Worm (Caenorhabditis elegans) whole organism, L3 larva: ENCODE data around the gene F57A8.7.
A peak's percentile ranks its signal among the peaks of the same experiment; 100 is the strongest.

Source experiments
- R02D3.7 ChIP-seq: fragments of 150-350 bp; optimal IDR thresholded peaks from 2 replicates; lab custom pipeline; 2014; ENCODE audit warnings: missing biosample characterization, missing genetic modification characterization
- ZK546.5 ChIP-seq: sonication (generic microtip); optimal IDR thresholded peaks from 2 replicates; lab custom pipeline; 2017; ENCODE audit warnings: missing biosample characterization, missing genetic modification characterization
- ama-1 ChIP-seq: fragments of 150-350 bp; optimal IDR thresholded peaks from 2 replicates; lab custom pipeline; 2018
- ceh-16 ChIP-seq: sonication (generic microtip); optimal IDR thresholded peaks from 2 replicates; lab custom pipeline; 2017; ENCODE audit warnings: missing biosample characterization, missing genetic modification characterization
- ceh-82 ChIP-seq: fragments of 150-350 bp; optimal IDR thresholded peaks from 2 replicates; lab custom pipeline; 2014; ENCODE audit warnings: missing biosample characterization, missing genetic modification characterization
- ceh-9 ChIP-seq: sonication (generic microtip); optimal IDR thresholded peaks from 2 replicates; lab custom pipeline; 2018; ENCODE audit warnings: missing biosample characterization, missing genetic modification characterization
- daf-12 ChIP-seq: fragments of 150-350 bp; optimal IDR thresholded peaks from 2 replicates; lab custom pipeline; 2014; ENCODE audit warnings: missing biosample characterization, missing genetic modification reagents, missing genetic modification characterization
- elt-1 ChIP-seq: fragments of 150-350 bp; optimal IDR thresholded peaks from 2 replicates; lab custom pipeline; 2014; ENCODE audit warnings: missing biosample characterization, missing genetic modification characterization
- elt-2 ChIP-seq: sonication (generic microtip); optimal IDR thresholded peaks from 2 replicates; lab custom pipeline; 2016; ENCODE audit warnings: missing genetic modification reagents, mild to moderate bottlenecking, missing genetic modification characterization, missing compliant biosample characterization
- elt-3 ChIP-seq, 3 experiments: fragments of 150-350 bp in 1 of 3; sonication (generic microtip) in 2 of 3; optimal IDR thresholded peaks; 2 replicates in 2 of 3; 4 replicates in 1 of 3; lab custom pipeline; 2014 to 2017; ENCODE audit warnings: missing biosample characterization in 3 of 3, missing genetic modification characterization in 3 of 3
- fkh-10 ChIP-seq: sonication (generic microtip); optimal IDR thresholded peaks from 2 replicates; lab custom pipeline; 2017; ENCODE audit warnings: missing biosample characterization, missing genetic modification reagents, missing genetic modification characterization
- fkh-2 ChIP-seq: fragments of 150-350 bp; optimal IDR thresholded peaks from 2 replicates; lab custom pipeline; 2014; ENCODE audit warnings: missing biosample characterization, missing genetic modification reagents, missing genetic modification characterization
- fos-1 ChIP-seq: fragments of 150-350 bp; optimal IDR thresholded peaks from 2 replicates; lab custom pipeline; 2014; ENCODE audit warnings: missing biosample characterization, missing genetic modification characterization
- jun-1 ChIP-seq: fragments of 150-350 bp; optimal IDR thresholded peaks from 2 replicates; lab custom pipeline; 2014; ENCODE audit warnings: missing biosample characterization, missing genetic modification reagents, missing genetic modification characterization
- lin-39 ChIP-seq: fragments of 150-350 bp; optimal IDR thresholded peaks from 2 replicates; lab custom pipeline; 2018; ENCODE audit warnings: missing biosample characterization, missing genetic modification reagents, missing genetic modification characterization
- lsy-12 ChIP-seq: sonication (generic microtip); optimal IDR thresholded peaks from 2 replicates; lab custom pipeline; 2016; ENCODE audit warnings: mild to moderate bottlenecking, missing genetic modification characterization, missing compliant biosample characterization
- mdl-1 ChIP-seq: fragments of 150-350 bp; optimal IDR thresholded peaks from 2 replicates; lab custom pipeline; 2014; ENCODE audit warnings: missing biosample characterization, missing genetic modification characterization
- mml-1 ChIP-seq: fragments of 150-350 bp; sonication (generic microtip); optimal IDR thresholded peaks from 3 replicates; lab custom pipeline; 2014; ENCODE audit warnings: missing biosample characterization, missing genetic modification characterization
- nfya-1 ChIP-seq: sonication (generic microtip); optimal IDR thresholded peaks from 2 replicates; lab custom pipeline; 2017; ENCODE audit warnings: missing genetic modification characterization, mild to moderate bottlenecking, missing compliant biosample characterization, antibody characterized with exemption, moderate library complexity; ENCODE audit not compliant: insufficient read depth
- nhr-12 ChIP-seq: fragments of 150-350 bp; optimal IDR thresholded peaks from 2 replicates; lab custom pipeline; 2014; ENCODE audit warnings: missing biosample characterization, missing genetic modification characterization
- nhr-28 ChIP-seq: fragments of 150-350 bp; optimal IDR thresholded peaks from 2 replicates; lab custom pipeline; 2014; ENCODE audit warnings: missing biosample characterization, missing genetic modification characterization
- nhr-43 ChIP-seq: sonication (generic microtip); optimal IDR thresholded peaks from 2 replicates; lab custom pipeline; 2016; ENCODE audit warnings: mild to moderate bottlenecking, missing genetic modification characterization, missing compliant biosample characterization; ENCODE audit not compliant: poor library complexity, severe bottlenecking
- nhr-67 ChIP-seq: fragments of 150-350 bp; optimal IDR thresholded peaks from 2 replicates; lab custom pipeline; 2014; ENCODE audit warnings: missing biosample characterization, missing genetic modification characterization
- nhr-77 ChIP-seq: fragments of 150-350 bp; optimal IDR thresholded peaks from 2 replicates; lab custom pipeline; 2014; ENCODE audit warnings: missing biosample characterization, missing genetic modification characterization
- pha-4 ChIP-seq: fragments of 150-350 bp; optimal IDR thresholded peaks from 2 replicates; lab custom pipeline; 2014; ENCODE audit warnings: missing biosample characterization, missing genetic modification reagents, missing genetic modification characterization
- pqm-1 ChIP-seq: fragments of 150-350 bp; optimal IDR thresholded peaks from 2 replicates; lab custom pipeline; 2017; ENCODE audit warnings: missing biosample characterization, missing genetic modification characterization, inconsistent platforms
- sea-2 ChIP-seq: fragments of 150-350 bp; sonication (generic microtip); optimal IDR thresholded peaks from 4 replicates; lab custom pipeline; 2014; ENCODE audit warnings: missing biosample characterization, missing genetic modification reagents, missing genetic modification characterization
- unc-39 ChIP-seq: sonication (generic microtip); optimal IDR thresholded peaks from 4 replicates; lab custom pipeline; 2017; ENCODE audit warnings: missing biosample characterization, missing genetic modification characterization
- unc-62 ChIP-seq: fragments of 150-350 bp; sonication (generic microtip); optimal IDR thresholded peaks from 4 replicates; lab custom pipeline; 2014; ENCODE audit warnings: missing biosample characterization, missing genetic modification reagents, missing genetic modification characterization
- zag-1 ChIP-seq: fragments of 150-350 bp; optimal IDR thresholded peaks from 2 replicates; lab custom pipeline; 2014; ENCODE audit warnings: missing biosample characterization, missing genetic modification characterization
- ztf-11 ChIP-seq: fragments of 150-350 bp; optimal IDR thresholded peaks from 2 replicates; lab custom pipeline; 2014; ENCODE audit warnings: missing biosample characterization, missing genetic modification characterization
- ztf-4 ChIP-seq: fragments of 150-350 bp; optimal IDR thresholded peaks from 2 replicates; lab custom pipeline; 2014; ENCODE audit warnings: missing biosample characterization, missing genetic modification characterization

F57A8.7 gene

ce11 chrV:10096932-10097331 is 21.4 kb downstream of the F57A8.7 start:
- TF ChIP-seq nfya-1 (tag; lab: Kevin White, UChicago) (peak; percentile 62), pha-4 (peak; percentile 12), ceh-16 (tag; lab: Kevin White, UChicago) (no peak), ztf-11 (no peak), mdl-1 (tag; lab: Kevin White, UChicago) (no peak), unc-62 (GFP tag; lab: Kevin White, UChicago) (no peak), pqm-1 (tag; lab: Kevin White, UChicago) (peak; percentile 60), lin-39 (tag; lab: Kevin White, UChicago) (no peak), nhr-67 (tag; lab: Kevin White, UChicago) (no peak), elt-2 (tag; lab: Kevin White, UChicago) (peak; percentile 92), zag-1 (tag; lab: Kevin White, UChicago) (no peak)

DNA sequence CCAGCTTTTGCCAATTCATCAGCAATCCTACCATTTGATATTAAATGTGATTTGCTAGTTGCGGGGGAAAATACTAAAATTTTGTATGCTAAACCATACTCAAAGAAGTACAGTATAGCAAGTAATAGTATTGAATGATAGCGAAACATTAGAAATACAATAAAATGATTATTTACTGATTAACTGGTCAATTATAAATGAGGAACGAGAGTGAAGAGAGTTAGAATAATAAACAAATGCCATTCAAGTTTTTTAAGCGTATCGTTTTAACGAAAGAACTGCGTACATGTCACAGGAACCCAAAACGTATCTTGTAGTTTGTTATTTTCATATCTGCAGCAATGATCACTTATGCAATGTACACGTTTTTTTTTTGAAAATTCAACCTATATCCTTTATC is 22.9 kb downstream of the F57A8.7 start, which contains the start of gene ugt-47:
Gene ugt-47, minus strand, starts transcription at position 169 of the 400 bp plus-strand sequence.
- TF ChIP-seq unc-39 (tag; lab: Kevin White, UChicago) = no peak
- peak; percentile 61 for TF ChIP-seq elt-2 (tag; lab: Kevin White, UChicago)
- TF ChIP-seq, all 47 proteins: peak for 1

DNA sequence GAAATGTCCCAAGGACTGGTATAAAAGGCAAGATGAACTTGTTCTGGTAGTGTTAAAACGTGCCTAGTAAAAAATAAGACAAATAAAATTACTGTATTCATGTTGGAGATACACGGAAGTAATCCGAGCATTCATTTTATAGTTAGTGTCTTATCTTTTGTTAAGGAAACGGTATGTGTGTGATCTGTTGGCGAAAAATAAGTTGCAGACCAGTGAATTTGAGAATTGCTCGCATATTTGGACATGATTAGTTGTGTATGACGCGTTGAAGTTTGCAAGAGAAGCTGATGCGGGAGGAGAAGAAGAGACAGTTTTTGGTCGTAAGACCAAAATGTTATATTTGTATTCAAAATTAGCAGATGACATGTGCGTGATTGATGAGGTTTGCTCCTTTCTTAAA is 26.4 kb downstream of the F57A8.7 start, which contains the start of gene C08B6.14:
Gene C08B6.14, minus strand, starts transcription at position 101 of the 400 bp plus-strand sequence.
- TF ChIP-seq ZK546.5 (no peak), lsy-12 (no peak), ama-1 (lab: Kevin White, UChicago) (no peak)

DNA sequence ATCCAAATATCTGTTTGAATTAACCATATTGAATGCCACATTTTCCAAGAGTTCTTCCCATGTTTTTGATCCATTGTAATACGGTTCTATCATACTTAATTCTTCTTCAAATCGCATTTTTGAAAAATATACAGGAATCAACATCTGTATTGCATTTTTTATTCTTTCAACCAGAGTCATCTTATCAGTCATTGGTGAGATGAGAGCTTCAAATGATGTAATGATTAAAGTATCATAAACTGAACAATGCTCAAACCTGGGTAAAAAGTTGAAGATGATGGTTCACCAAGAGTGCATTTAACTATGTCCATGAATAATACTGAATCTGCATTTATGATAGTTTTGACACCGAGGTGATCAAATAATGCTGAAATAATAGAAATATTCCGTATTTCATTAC is 28.3 kb downstream of the F57A8.7 start:
- TF ChIP-seq pqm-1 (tag; lab: Kevin White, UChicago) (peak; percentile 11), elt-1 (no peak), elt-2 (tag; lab: Kevin White, UChicago) (peak; percentile 69)
- TF ChIP-seq, all 47 proteins: peak for 2

- TF ChIP-seq sea-2 (GFP tag; lab: Kevin White, UChicago) = no peak
- TF ChIP-seq nhr-77 = no peak
- peak; percentile 76 for TF ChIP-seq elt-2 (tag; lab: Kevin White, UChicago)
- no peak for TF ChIP-seq ama-1 (lab: Kevin White, UChicago)
- peak; percentile 51 for TF ChIP-seq pha-4
- TF ChIP-seq pqm-1 (tag; lab: Kevin White, UChicago) = peak; percentile 90
- no peak for TF ChIP-seq ZK546.5
- TF ChIP-seq ztf-4 = no peak
- no peak for TF ChIP-seq mdl-1 (tag; lab: Kevin White, UChicago)
- no peak for TF ChIP-seq mml-1 (tag; lab: Kevin White, UChicago)
- no peak for TF ChIP-seq elt-1
- TF ChIP-seq fkh-10 (GFP tag; lab: Kevin White, UChicago) = no peak
- no peak for TF ChIP-seq nhr-28 (tag; lab: Kevin White, UChicago)
- TF ChIP-seq jun-1 (tag; lab: Kevin White, UChicago) = no peak
Measured at ce11 chrV:10104785-10105310, 29.3 kb downstream of the F57A8.7 start, which contains the start of gene ugt-17. Gene ugt-17 (minus strand): TSS chrV:10104964.

DNA sequence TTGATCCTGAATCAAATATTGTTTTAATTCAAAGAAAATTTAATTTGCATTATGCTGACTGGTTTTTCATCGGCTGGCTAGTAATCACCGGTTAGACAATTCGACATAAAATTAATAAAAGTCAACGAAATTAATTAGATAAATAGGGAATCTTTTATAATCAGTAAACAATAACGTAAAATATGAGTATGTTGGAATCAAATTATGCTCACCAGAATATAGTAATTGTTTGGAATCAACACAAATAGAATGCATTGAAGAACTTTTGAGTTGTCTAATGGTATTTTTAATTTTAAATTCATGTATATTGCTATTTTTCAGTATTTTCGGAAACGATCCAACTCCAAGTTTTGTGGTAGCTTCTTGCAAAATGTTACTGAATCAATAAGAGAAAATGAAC is 29.9 kb downstream of the F57A8.7 start, which contains the start of gene C08B6.2:
Gene C08B6.2, plus strand, starts transcription at position 301 of the 400 bp plus-strand sequence.
- TF ChIP-seq pha-4 = no peak
- no peak for TF ChIP-seq lin-39 (tag; lab: Kevin White, UChicago)
- no peak for TF ChIP-seq jun-1 (tag; lab: Kevin White, UChicago)
- no peak for TF ChIP-seq mml-1 (tag; lab: Kevin White, UChicago)
- TF ChIP-seq R02D3.7 = no peak
- TF ChIP-seq fkh-10 (GFP tag; lab: Kevin White, UChicago) = no peak
- TF ChIP-seq ceh-82 = no peak
- TF ChIP-seq daf-12 (tag; lab: Kevin White, UChicago) = no peak
- no peak for TF ChIP-seq ztf-11
- TF ChIP-seq elt-3 (tag; optimal IDR thresholded peaks at IDR 0.05; lab: Kevin White, UChicago) = no peak
- TF ChIP-seq fos-1 = no peak
- no peak for TF ChIP-seq ama-1 (lab: Kevin White, UChicago)
- TF ChIP-seq zag-1 (tag; lab: Kevin White, UChicago) = no peak
- TF ChIP-seq pqm-1 (tag; lab: Kevin White, UChicago) = no peak
- TF ChIP-seq nhr-28 (tag; lab: Kevin White, UChicago) = no peak
- TF ChIP-seq nhr-43 (tag; lab: Kevin White, UChicago) = no peak
- TF ChIP-seq nhr-12 (tag; lab: Kevin White, UChicago) = no peak
- no peak for TF ChIP-seq ceh-16 (tag; lab: Kevin White, UChicago)
- no peak for TF ChIP-seq fkh-2 (tag; lab: Kevin White, UChicago)
- TF ChIP-seq ceh-9 = no peak
